Worm (Caenorhabditis elegans): ENCODE measurements around the gene ceh-28.

Gene ceh-28

DNA sequence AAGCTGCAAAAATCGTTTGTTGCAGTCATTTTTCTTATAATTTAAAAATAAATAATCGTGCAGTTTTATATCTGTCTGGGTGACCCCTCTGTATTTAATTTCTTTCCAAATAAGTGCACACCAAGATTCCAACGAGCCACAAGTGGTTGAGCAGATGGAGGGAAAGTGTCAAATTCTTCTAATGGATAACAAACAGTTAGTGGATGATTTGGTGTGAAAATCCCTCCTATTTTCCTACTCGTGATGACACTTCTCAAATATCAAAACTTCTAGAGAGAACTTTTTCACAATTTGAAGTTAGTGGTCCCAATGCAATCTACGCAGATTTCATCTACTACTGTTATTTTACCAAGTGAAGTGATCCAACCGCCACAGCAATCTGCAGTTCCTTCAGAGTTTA is at the start of gene ceh-28:
Gene ceh-28, plus strand, starts transcription at position 301 of the 400 bp plus-strand sequence.
- TF ChIP-seq flt-1 (GFP tag; IDR thresholded peaks at IDR 0.05): no peak
- TF ChIP-seq T22C8.4 (GFP tag; IDR thresholded peaks at IDR 0.05): no peak
- TF ChIP-seq ztf-23 (GFP tag; IDR thresholded peaks at IDR 0.05): no peak

ce11 chrX:13032610-13033009 is 41.9 kb upstream of the ceh-28 start, which contains the start of gene npr-10:
TSS of gene npr-10 (minus strand) at chrX:13032710.
- no peak for TF ChIP-seq klf-2 (GFP tag; conservative IDR thresholded peaks at IDR 0.05)
- TF ChIP-seq med-1 (GFP tag; optimal IDR thresholded peaks at IDR 0.05; ENCODE audit: insufficient read depth): no peak
- no peak for TF ChIP-seq ztf-29 (GFP tag; IDR thresholded peaks at IDR 0.05)
- no peak for TF ChIP-seq tab-1 (GFP tag; IDR thresholded peaks at IDR 0.05)
- TF ChIP-seq flt-1 (GFP tag; IDR thresholded peaks at IDR 0.05): no peak
- TF ChIP-seq cog-1 (tag; optimal IDR thresholded peaks at IDR 0.05): no peak
- no peak for TF ChIP-seq T22C8.4 (GFP tag; IDR thresholded peaks at IDR 0.05)
- TF ChIP-seq ztf-23 (GFP tag; IDR thresholded peaks at IDR 0.05): no peak
- no peak for TF ChIP-seq ref-1 (GFP tag; conservative IDR thresholded peaks at IDR 0.05)

ce11 chrX:13033850-13034249 is 40.6 kb upstream of the ceh-28 start:
- TF ChIP-seq flt-1 (GFP tag; IDR thresholded peaks at IDR 0.05) (no peak), med-1 (GFP tag; optimal IDR thresholded peaks at IDR 0.05; ENCODE audit: insufficient read depth) (no peak), klf-2 (GFP tag; conservative IDR thresholded peaks at IDR 0.05) (no peak), ztf-29 (GFP tag; IDR thresholded peaks at IDR 0.05) (no peak), ztf-23 (GFP tag; IDR thresholded peaks at IDR 0.05) (no peak), cog-1 (tag; optimal IDR thresholded peaks at IDR 0.05) (no peak), T22C8.4 (GFP tag; IDR thresholded peaks at IDR 0.05) (no peak), tab-1 (GFP tag; IDR thresholded peaks at IDR 0.05) (no peak), ref-1 (GFP tag; conservative IDR thresholded peaks at IDR 0.05) (no peak)

ce11 chrX:13034333-13034732 is 40.1 kb upstream of the ceh-28 start:
- no peak for TF ChIP-seq med-1 (GFP tag; optimal IDR thresholded peaks at IDR 0.05; ENCODE audit: insufficient read depth)
- no peak for TF ChIP-seq tab-1 (GFP tag; IDR thresholded peaks at IDR 0.05)
- TF ChIP-seq flt-1 (GFP tag; IDR thresholded peaks at IDR 0.05): no peak
- no peak for TF ChIP-seq T22C8.4 (GFP tag; IDR thresholded peaks at IDR 0.05)
- no peak for TF ChIP-seq ztf-23 (GFP tag; IDR thresholded peaks at IDR 0.05)

- TF ChIP-seq klf-2 (GFP tag; conservative IDR thresholded peaks at IDR 0.05) (no peak), flt-1 (GFP tag; IDR thresholded peaks at IDR 0.05) (no peak), cog-1 (tag; optimal IDR thresholded peaks at IDR 0.05) (no peak), ztf-29 (GFP tag; IDR thresholded peaks at IDR 0.05) (no peak), tab-1 (GFP tag; IDR thresholded peaks at IDR 0.05) (no peak), ref-1 (GFP tag; conservative IDR thresholded peaks at IDR 0.05) (no peak), T22C8.4 (GFP tag; IDR thresholded peaks at IDR 0.05) (no peak), med-1 (GFP tag; optimal IDR thresholded peaks at IDR 0.05; ENCODE audit: insufficient read depth) (no peak), ztf-23 (GFP tag; IDR thresholded peaks at IDR 0.05) (no peak)
Measured at ce11 chrX:13038791-13039190, 35.7 kb upstream of the ceh-28 start.

- no peak for TF ChIP-seq med-1 (GFP tag; optimal IDR thresholded peaks at IDR 0.05; ENCODE audit: insufficient read depth)
- no peak for TF ChIP-seq tab-1 (GFP tag; IDR thresholded peaks at IDR 0.05)
- TF ChIP-seq ref-1 (GFP tag; conservative IDR thresholded peaks at IDR 0.05): no peak
- TF ChIP-seq flt-1 (GFP tag; IDR thresholded peaks at IDR 0.05): no peak
- no peak for TF ChIP-seq ztf-23 (GFP tag; IDR thresholded peaks at IDR 0.05)
- TF ChIP-seq ztf-29 (GFP tag; IDR thresholded peaks at IDR 0.05): no peak
- no peak for TF ChIP-seq cog-1 (tag; optimal IDR thresholded peaks at IDR 0.05)
- no peak for TF ChIP-seq klf-2 (GFP tag; conservative IDR thresholded peaks at IDR 0.05)
- TF ChIP-seq T22C8.4 (GFP tag; IDR thresholded peaks at IDR 0.05): no peak
Measured at ce11 chrX:13041830-13042229, 32.6 kb upstream of the ceh-28 start.

- TF ChIP-seq flt-1 (GFP tag; IDR thresholded peaks at IDR 0.05) (peak; percentile 96), tab-1 (GFP tag; IDR thresholded peaks at IDR 0.05) (peak; percentile 95), klf-2 (GFP tag; conservative IDR thresholded peaks at IDR 0.05) (peak; percentile 90), cog-1 (tag; optimal IDR thresholded peaks at IDR 0.05) (peak; percentile 86), med-1 (GFP tag; optimal IDR thresholded peaks at IDR 0.05; ENCODE audit: insufficient read depth) (peak; percentile 81), T22C8.4 (GFP tag; IDR thresholded peaks at IDR 0.05) (peak; percentile 95), ref-1 (GFP tag; conservative IDR thresholded peaks at IDR 0.05) (peak; percentile 91), ztf-29 (GFP tag; IDR thresholded peaks at IDR 0.05) (peak; percentile 94), ztf-23 (GFP tag; IDR thresholded peaks at IDR 0.05) (peak; percentile 96)
Measured at ce11 chrX:13046324-13046723, 28.1 kb upstream of the ceh-28 start.

DNA sequence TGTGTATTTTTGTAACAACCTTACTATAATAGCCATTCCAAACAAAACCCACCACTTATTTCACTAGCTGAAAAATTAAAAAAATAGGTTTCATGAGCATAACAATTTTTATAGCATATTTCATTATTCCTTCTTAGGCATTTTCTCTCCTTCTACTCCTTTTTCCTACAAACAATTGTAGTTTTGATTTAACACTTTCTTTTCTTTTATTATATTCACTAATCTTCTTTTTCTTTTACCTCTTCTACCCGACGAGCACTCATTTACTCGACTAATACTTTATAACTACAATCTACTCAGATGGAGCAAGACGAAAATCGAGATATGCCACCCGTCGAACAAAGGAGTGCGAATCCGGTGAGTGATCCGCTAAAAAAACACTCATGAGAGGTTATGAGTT is 26.2 kb upstream of the ceh-28 start, which contains the start of gene C53C7.3:
Gene C53C7.3, plus strand, starts transcription at position 301 of the 400 bp plus-strand sequence.
- TF ChIP-seq cog-1 (tag; optimal IDR thresholded peaks at IDR 0.05): no peak
- TF ChIP-seq ref-1 (GFP tag; conservative IDR thresholded peaks at IDR 0.05): no peak
- TF ChIP-seq ztf-29 (GFP tag; IDR thresholded peaks at IDR 0.05): no peak
- no peak for TF ChIP-seq tab-1 (GFP tag; IDR thresholded peaks at IDR 0.05)
- no peak for TF ChIP-seq T22C8.4 (GFP tag; IDR thresholded peaks at IDR 0.05)
- no peak for TF ChIP-seq flt-1 (GFP tag; IDR thresholded peaks at IDR 0.05)
- TF ChIP-seq med-1 (GFP tag; optimal IDR thresholded peaks at IDR 0.05; ENCODE audit: insufficient read depth): no peak
- no peak for TF ChIP-seq klf-2 (GFP tag; conservative IDR thresholded peaks at IDR 0.05)
- no peak for TF ChIP-seq ztf-23 (GFP tag; IDR thresholded peaks at IDR 0.05)

DNA sequence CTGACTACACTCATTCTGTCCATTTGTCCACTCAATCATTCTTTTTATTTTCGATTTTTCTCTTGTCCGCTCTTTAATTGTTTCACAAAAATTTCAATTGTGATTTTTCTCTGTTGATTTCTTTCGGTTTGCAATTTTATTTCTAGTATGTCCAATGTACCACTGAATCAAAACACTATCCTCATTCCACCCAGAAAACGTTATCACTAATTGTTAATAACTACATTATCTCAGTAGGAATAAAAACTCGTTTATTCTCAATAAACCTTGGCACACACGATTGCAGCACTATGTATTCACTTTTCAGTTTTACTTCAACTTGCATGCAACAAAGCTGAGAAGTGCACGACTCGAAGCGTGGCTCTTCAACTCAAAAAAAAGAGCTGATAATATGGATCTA is 23.1 kb upstream of the ceh-28 start, which contains the start of gene K03A11.1:
Gene K03A11.1, plus strand, starts transcription at position 301 of the 400 bp plus-strand sequence.
- TF ChIP-seq flt-1 (GFP tag; IDR thresholded peaks at IDR 0.05) (no peak), ref-1 (GFP tag; conservative IDR thresholded peaks at IDR 0.05) (no peak), T22C8.4 (GFP tag; IDR thresholded peaks at IDR 0.05) (no peak), cog-1 (tag; optimal IDR thresholded peaks at IDR 0.05) (no peak), ztf-29 (GFP tag; IDR thresholded peaks at IDR 0.05) (no peak)

ce11 chrX:13055560-13055959 is 18.9 kb upstream of the ceh-28 start, which contains the start of gene K03A11.6:
TSS of gene K03A11.6 (plus strand) at chrX:13055860.
- TF ChIP-seq T22C8.4 (GFP tag; IDR thresholded peaks at IDR 0.05) (no peak), ref-1 (GFP tag; conservative IDR thresholded peaks at IDR 0.05) (no peak), flt-1 (GFP tag; IDR thresholded peaks at IDR 0.05) (no peak), cog-1 (tag; optimal IDR thresholded peaks at IDR 0.05) (no peak), tab-1 (GFP tag; IDR thresholded peaks at IDR 0.05) (no peak), ztf-23 (GFP tag; IDR thresholded peaks at IDR 0.05) (no peak), klf-2 (GFP tag; conservative IDR thresholded peaks at IDR 0.05) (no peak), med-1 (GFP tag; optimal IDR thresholded peaks at IDR 0.05; ENCODE audit: insufficient read depth) (no peak), ztf-29 (GFP tag; IDR thresholded peaks at IDR 0.05) (no peak)
